Worm (Caenorhabditis elegans) whole organism, midembryonic: Measurements from ENCODE around the gene egrh-3.
A peak's percentile ranks its signal among the peaks of the same experiment; 100 is the strongest.
"Not testable (repeated sequence)": the region's sequence is repeated elsewhere in the genome, so short reads cannot be mapped to it uniquely, and the experiment has no call there.

ENCODE experiments used
- T22C8.4 ChIP-seq: fragments of 200-800 bp; sonication (Bioruptor generic); IDR thresholded peaks from 2 replicates; pipeline ENCODE4 v1.3.6; 2022; ENCODE audit warnings: missing genetic modification characterization, missing compliant biosample characterization
- cog-1 ChIP-seq: sonication (generic microtip); optimal IDR thresholded peaks from 2 replicates; lab custom pipeline; 2016; ENCODE audit warnings: missing genetic modification characterization, missing compliant biosample characterization
- flt-1 ChIP-seq: fragments of 200-800 bp; sonication (Bioruptor generic); IDR thresholded peaks from 2 replicates; pipeline ENCODE4 v1.3.6; 2022; ENCODE audit warnings: missing genetic modification characterization, missing compliant biosample characterization
- klf-2 ChIP-seq: fragments of 200-800 bp; sonication (Bioruptor generic); conservative IDR thresholded peaks from 2 replicates; pipeline ENCODE4 v1.3.6; 2022; ENCODE audit warnings: missing genetic modification reagents, missing genetic modification characterization, missing compliant biosample characterization
- med-1 ChIP-seq: sonication (generic microtip); optimal IDR thresholded peaks from 2 replicates; lab custom pipeline; 2017; ENCODE audit warnings: missing genetic modification characterization, mild to moderate bottlenecking, missing compliant biosample characterization, antibody characterized with exemption, missing genetic modification reagents; ENCODE audit not compliant: insufficient read depth
- ref-1 ChIP-seq: fragments of 200-800 bp; sonication (Bioruptor generic); conservative IDR thresholded peaks from 2 replicates; pipeline ENCODE4 v1.3.6; 2022; ENCODE audit warnings: missing genetic modification reagents, missing genetic modification characterization, missing compliant biosample characterization
- tab-1 ChIP-seq: fragments of 200-800 bp; sonication (Bioruptor generic); IDR thresholded peaks from 2 replicates; pipeline ENCODE4 v1.3.6; 2022; ENCODE audit warnings: missing genetic modification characterization, missing compliant biosample characterization
- ztf-23 ChIP-seq: fragments of 200-800 bp; sonication (Bioruptor generic); IDR thresholded peaks from 2 replicates; pipeline ENCODE4 v1.3.6; 2022; ENCODE audit warnings: missing genetic modification reagents, missing genetic modification characterization, missing compliant biosample characterization
- ztf-29 ChIP-seq: fragments of 200-800 bp; sonication (Bioruptor generic); IDR thresholded peaks from 2 replicates; pipeline ENCODE4 v1.3.6; 2022; ENCODE audit warnings: missing genetic modification reagents, missing genetic modification characterization, missing compliant biosample characterization

Gene egrh-3

DNA sequence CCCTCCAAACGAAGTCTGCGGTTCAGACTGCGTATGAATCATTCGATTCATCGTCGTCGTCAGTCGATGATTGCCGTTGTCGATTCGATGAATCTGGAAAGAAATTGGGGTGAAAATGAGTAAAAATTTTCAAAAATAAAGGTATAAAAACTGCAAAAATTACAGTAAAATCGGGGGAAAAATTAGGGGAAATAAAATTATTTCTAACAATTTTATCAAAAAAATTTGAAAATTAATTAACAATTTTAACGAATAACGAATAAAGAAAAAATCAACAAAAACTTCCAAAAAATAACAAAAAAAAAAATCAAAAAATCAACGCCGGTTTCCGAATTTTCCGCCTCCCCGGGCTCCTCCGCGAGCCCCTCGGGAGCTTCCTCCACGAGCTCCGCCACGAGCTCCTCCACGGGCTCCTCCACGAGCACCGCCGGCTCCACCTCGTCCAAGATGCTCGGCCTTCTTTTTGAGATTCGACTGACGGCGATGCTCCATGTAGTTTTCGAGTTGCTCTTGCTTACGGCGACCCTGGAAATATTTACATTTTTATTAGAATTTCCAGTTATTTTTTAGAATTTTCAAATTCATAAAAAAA is at the start of gene egrh-3:
Gene egrh-3 (minus strand): TSS at position 51 of the 592 bp plus-strand sequence.
- no peak for TF ChIP-seq flt-1 (GFP tag; lab: Robert Waterston, UW)
- no peak for TF ChIP-seq ztf-23 (GFP tag; lab: Robert Waterston, UW)
- TF ChIP-seq ref-1 (GFP tag; lab: Robert Waterston, UW) = no peak
- no peak for TF ChIP-seq klf-2 (GFP tag; lab: Robert Waterston, UW)
- no peak for TF ChIP-seq tab-1 (GFP tag; lab: Robert Waterston, UW)
- no peak for TF ChIP-seq ztf-29 (GFP tag; lab: Robert Waterston, UW)
- TF ChIP-seq cog-1 = no peak
- TF ChIP-seq med-1 = no peak

DNA sequence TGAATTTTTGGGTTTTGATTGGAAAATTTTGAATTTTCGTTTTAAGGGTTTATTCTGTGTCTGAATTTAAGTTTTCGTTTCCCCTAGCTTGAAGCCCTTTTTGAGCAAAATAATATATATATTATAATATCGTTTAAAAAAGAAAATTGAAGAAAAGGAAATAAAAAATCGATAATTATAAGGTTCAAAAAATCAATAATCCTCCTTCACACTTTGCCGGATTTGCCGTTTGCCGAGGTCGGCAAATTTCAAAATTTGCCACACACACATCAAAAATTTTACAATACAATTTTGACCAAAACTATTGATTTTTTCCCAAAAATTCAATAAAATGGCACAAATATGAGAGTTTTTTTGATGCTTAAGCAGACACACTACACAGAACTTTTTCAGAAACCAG is 48.0 kb upstream of the egrh-3 start:
- TF ChIP-seq T22C8.4 (GFP tag; lab: Robert Waterston, UW) (peak; percentile 64), ztf-29 (GFP tag; lab: Robert Waterston, UW) (no peak)

DNA sequence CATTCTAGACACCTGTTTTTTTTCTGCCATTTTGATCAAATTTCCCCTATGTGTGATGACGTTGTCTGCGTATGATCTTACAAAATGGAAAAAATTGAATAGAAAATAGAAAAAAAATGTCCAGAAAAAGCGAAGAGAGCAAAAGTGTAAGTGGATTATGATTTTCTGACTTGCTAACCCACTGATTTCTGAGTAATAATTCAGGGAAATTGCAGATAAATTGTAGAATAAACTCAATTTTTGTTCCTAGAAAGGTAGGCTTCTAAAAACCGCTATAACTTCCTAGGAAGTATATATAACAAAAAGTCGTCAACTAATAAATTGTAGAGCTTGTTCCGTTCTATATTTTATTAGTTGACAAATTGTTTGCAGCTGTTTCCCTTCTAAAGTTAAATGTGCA is 46.1 kb upstream of the egrh-3 start:
- no peak for TF ChIP-seq ref-1 (GFP tag; lab: Robert Waterston, UW)
- TF ChIP-seq cog-1 = no peak
- TF ChIP-seq ztf-29 (GFP tag; lab: Robert Waterston, UW) = no peak
- no peak for TF ChIP-seq ztf-23 (GFP tag; lab: Robert Waterston, UW)
- no peak for TF ChIP-seq klf-2 (GFP tag; lab: Robert Waterston, UW)
- TF ChIP-seq med-1 = no peak
- TF ChIP-seq tab-1 (GFP tag; lab: Robert Waterston, UW) = no peak
- TF ChIP-seq T22C8.4 (GFP tag; lab: Robert Waterston, UW) = no peak

DNA sequence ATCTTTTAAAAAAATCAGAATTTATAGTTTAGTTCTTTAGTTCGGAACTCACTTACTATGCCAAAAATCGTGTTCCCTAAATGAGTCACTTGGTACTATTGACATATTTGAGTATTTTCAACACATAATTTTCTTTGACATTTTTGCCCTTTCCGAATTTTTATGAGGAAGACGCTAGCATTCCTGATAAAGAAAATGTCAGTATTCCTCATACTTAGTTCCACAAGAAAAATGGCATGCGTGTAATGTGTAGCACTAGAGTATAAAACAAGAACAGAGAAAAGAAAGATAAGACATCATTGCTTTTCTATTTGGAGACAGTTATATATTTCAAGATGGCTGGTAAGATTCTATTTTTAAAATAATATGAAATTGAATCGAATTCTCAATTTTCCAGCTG is 41.4 kb upstream of the egrh-3 start, which contains the start of gene Y94H6A.2:
Gene Y94H6A.2 (plus strand): TSS at position 336 of the 400 bp plus-strand sequence.
- TF ChIP-seq ztf-29 (GFP tag; lab: Robert Waterston, UW) (no peak), med-1 (no peak), ref-1 (GFP tag; lab: Robert Waterston, UW) (no peak), T22C8.4 (GFP tag; lab: Robert Waterston, UW) (no peak), flt-1 (GFP tag; lab: Robert Waterston, UW) (no peak), ztf-23 (GFP tag; lab: Robert Waterston, UW) (no peak), klf-2 (GFP tag; lab: Robert Waterston, UW) (no peak), cog-1 (no peak), tab-1 (GFP tag; lab: Robert Waterston, UW) (no peak)

DNA sequence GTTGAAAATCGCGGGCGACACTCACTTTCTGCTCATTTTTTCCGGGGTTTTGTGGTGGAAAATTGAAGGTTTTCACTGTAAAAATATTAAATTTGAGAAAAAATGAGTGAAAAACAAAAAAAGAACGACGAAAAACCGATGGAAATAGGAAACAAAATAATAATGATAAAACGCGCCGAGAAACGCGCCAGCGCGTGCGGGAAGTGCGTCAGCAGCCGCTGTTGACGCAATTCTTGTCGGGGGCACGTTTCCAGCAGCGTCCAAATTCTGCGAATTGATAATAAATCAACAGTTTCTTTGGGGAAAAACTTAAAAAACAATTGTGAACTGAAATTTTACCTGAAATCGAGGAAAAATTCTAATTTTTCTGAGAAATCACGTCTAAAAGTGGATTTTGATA is 37.2 kb upstream of the egrh-3 start, which contains the start of gene ubxn-2:
Gene ubxn-2 (minus strand): TSS at position 36 of the 400 bp plus-strand sequence.
- TF ChIP-seq klf-2 (GFP tag; lab: Robert Waterston, UW) (no peak), flt-1 (GFP tag; lab: Robert Waterston, UW) (no peak), cog-1 (no peak), tab-1 (GFP tag; lab: Robert Waterston, UW) (no peak), T22C8.4 (GFP tag; lab: Robert Waterston, UW) (peak; percentile 30; the same call in 1 of the 2 replicates), ztf-23 (GFP tag; lab: Robert Waterston, UW) (peak; percentile 61), ref-1 (GFP tag; lab: Robert Waterston, UW) (no peak), med-1 (no peak), ztf-29 (GFP tag; lab: Robert Waterston, UW) (no peak)

DNA sequence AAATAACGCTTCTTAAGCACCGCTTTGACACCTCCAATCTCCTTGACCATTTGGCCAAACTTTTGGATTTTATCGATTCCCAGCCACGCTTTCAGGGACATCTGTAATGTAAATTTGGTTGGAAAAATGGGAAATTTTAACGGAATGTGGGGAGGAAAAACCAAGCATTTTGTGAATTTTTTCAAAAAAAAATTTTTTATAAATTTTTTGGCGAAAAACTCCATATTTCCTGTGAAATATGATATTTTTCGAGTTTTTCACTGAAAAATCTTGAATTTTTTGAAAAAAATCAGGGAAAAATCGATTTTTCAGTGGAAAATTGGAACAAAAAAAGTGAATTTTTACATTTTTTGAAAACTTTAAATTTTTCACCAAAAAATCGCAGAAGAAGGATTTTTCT is 31.2 kb upstream of the egrh-3 start, which contains the start of gene ndua-12:
Gene ndua-12 (minus strand): TSS at position 101 of the 400 bp plus-strand sequence.
- TF ChIP-seq tab-1 (GFP tag; lab: Robert Waterston, UW); med-1; klf-2 (GFP tag; lab: Robert Waterston, UW): not testable (repeated sequence)

DNA sequence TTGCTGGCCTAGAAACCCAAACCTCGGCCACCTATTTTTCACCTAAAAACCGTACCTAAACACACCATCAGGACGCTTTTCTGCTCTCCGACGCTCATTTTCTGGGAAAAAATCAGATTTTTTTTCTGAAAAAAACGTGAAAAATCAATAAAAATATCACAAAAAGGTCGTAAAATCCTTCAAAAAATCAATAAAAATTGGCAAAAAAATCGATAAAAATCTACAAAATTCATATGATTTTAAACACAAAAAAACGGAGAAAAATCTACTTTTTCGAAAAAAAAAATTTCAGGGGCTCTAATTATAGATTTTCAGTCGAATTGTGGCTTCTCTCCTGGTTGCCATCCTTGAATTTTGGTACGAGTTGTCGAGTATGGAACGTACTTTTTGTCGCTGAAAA is 27.9 kb upstream of the egrh-3 start, which contains the start of gene Y94H6A.7:
Gene Y94H6A.7 (minus strand): TSS at position 101 of the 400 bp plus-strand sequence.
- TF ChIP-seq T22C8.4 (GFP tag; lab: Robert Waterston, UW) = peak; percentile 44; the same call in 1 of the 2 replicates

DNA sequence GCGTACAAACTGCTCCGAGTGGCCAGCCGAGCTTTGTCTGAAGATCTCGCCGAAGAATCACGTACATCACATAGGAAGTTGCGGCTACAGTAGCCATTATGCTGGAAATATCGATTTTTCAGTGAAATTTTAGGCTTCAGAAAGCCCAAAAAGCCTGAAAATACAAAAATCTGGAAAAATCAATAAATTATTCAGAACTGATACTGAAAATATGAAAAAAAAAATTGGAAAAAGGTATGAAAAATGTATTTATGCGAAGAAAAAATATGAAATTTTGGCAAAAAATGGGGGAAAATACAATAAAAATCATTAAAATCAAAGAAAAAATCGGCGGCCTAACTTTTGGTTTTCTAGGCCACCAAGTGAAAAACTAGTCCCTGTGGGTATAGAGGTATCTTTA is 24.4 kb upstream of the egrh-3 start, which contains the start of gene Y94H6A.12:
Gene Y94H6A.12 (minus strand): TSS at position 101 of the 400 bp plus-strand sequence.
- TF ChIP-seq ref-1 (GFP tag; lab: Robert Waterston, UW) (no peak), klf-2 (GFP tag; lab: Robert Waterston, UW) (no peak), T22C8.4 (GFP tag; lab: Robert Waterston, UW) (no peak), ztf-29 (GFP tag; lab: Robert Waterston, UW) (no peak), flt-1 (GFP tag; lab: Robert Waterston, UW) (no peak), cog-1 (no peak), med-1 (no peak), tab-1 (GFP tag; lab: Robert Waterston, UW) (no peak), ztf-23 (GFP tag; lab: Robert Waterston, UW) (no peak)

DNA sequence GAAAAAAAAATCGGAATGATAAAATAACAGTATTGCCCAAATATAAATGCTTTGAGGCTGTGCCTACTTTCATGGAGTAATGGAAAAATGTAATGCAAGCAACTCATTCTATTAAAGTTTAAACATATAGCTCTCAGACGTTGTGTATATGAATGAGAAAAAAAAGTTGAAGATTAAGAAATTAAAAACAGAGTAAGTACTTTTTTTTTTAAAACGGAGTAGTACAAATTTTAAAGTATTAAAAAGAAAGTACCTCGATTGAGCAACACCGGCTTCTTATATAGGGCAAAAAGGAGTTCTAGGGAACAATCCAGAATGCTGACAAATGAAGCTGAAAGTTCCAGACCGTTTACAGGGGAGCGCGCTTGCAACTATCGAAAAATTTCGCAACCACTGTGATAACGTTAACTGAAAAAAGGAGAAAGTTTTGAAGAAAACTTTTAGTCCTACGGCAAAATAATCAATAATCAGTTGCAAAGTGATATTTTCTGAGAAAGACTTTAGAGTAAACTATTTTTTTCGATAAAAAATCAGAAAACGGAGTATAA is 22.6 kb upstream of the egrh-3 start:
- TF ChIP-seq flt-1 (GFP tag; lab: Robert Waterston, UW) (no peak), ztf-29 (GFP tag; lab: Robert Waterston, UW) (no peak), klf-2 (GFP tag; lab: Robert Waterston, UW) (no peak), ref-1 (GFP tag; lab: Robert Waterston, UW) (no peak), med-1 (no peak), tab-1 (GFP tag; lab: Robert Waterston, UW) (no peak), cog-1 (no peak), T22C8.4 (GFP tag; lab: Robert Waterston, UW) (no peak), ztf-23 (GFP tag; lab: Robert Waterston, UW) (no peak)
